Fruit fly (Drosophila melanogaster) whole organism, embryonic: Measurements from ENCODE around the gene CG34026.

Experiments
- BEAF-32 ChIP-seq: fragments of 200-800 bp; sonication (Bioruptor generic); optimal IDR thresholded peaks from 3 replicates; lab custom pipeline; 2017; ENCODE audit warnings: missing biosample characterization, missing genetic modification characterization, mild to moderate bottlenecking, moderate library complexity, missing genetic modification reagents
- CG12219 ChIP-seq: fragments of 200-800 bp; sonication (Bioruptor generic); optimal IDR thresholded peaks from 3 replicates; lab custom pipeline; 2018; ENCODE audit warnings: missing biosample characterization, mild to moderate bottlenecking, missing genetic modification characterization
- CG12659 ChIP-seq: fragments of 200-800 bp; sonication (Bioruptor generic); optimal IDR thresholded peaks from 3 replicates; lab custom pipeline; 2017; ENCODE audit warnings: mild to moderate bottlenecking, missing biosample characterization, missing genetic modification reagents, missing genetic modification characterization
- CG13287 ChIP-seq: fragments of 200-800 bp; sonication (Bioruptor generic); IDR thresholded peaks from 2 replicates; pipeline ENCODE4 v1.3.6; 2022; ENCODE audit warnings: missing biosample characterization, missing genetic modification characterization; ENCODE audit not compliant: partially characterized antibody
- CG14860 ChIP-seq: fragments of 200-800 bp; sonication (Bioruptor generic); IDR thresholded peaks from 3 replicates; pipeline ENCODE4 v1.3.6; 2022; ENCODE audit warnings: missing biosample characterization, missing genetic modification characterization; ENCODE audit not compliant: partially characterized antibody
- CG15514 ChIP-seq: fragments of 200-800 bp; sonication (Bioruptor generic); optimal IDR thresholded peaks from 3 replicates; lab custom pipeline; 2017; ENCODE audit warnings: missing biosample characterization, missing genetic modification characterization, mild to moderate bottlenecking, moderate library complexity, missing genetic modification reagents
- CG2129 ChIP-seq: fragments of 200-800 bp; sonication (Bioruptor generic); IDR thresholded peaks from 2 replicates; pipeline ENCODE4 v1.3.6; 2022; ENCODE audit warnings: missing biosample characterization, missing genetic modification characterization; ENCODE audit not compliant: partially characterized antibody
- CG2875 ChIP-seq: fragments of 200-800 bp; sonication (Bioruptor generic); optimal IDR thresholded peaks from 2 replicates; lab custom pipeline; 2017; ENCODE audit warnings: missing biosample characterization, mild to moderate bottlenecking, missing genetic modification characterization, missing genetic modification reagents
- CG30431 ChIP-seq: fragments of 200-800 bp; sonication (Bioruptor generic); optimal IDR thresholded peaks from 2 replicates; lab custom pipeline; 2017; ENCODE audit warnings: missing biosample characterization, missing genetic modification characterization
- CG31441 ChIP-seq: fragments of 200-800 bp; sonication (Bioruptor generic); IDR thresholded peaks from 2 replicates; pipeline ENCODE4 v1.3.6; 2022; ENCODE audit warnings: missing biosample characterization, missing genetic modification characterization
- CG34224 ChIP-seq: fragments of 200-800 bp; sonication (Bioruptor generic); IDR thresholded peaks from 3 replicates; pipeline ENCODE4 v1.3.6; 2022; ENCODE audit warnings: missing biosample characterization, missing genetic modification characterization; ENCODE audit not compliant: partially characterized antibody
- CG3847 ChIP-seq: fragments of 200-800 bp; sonication (Bioruptor generic); IDR thresholded peaks from 2 replicates; pipeline ENCODE4 v1.3.6; 2022; ENCODE audit warnings: missing biosample characterization, missing genetic modification characterization
- CG6791 ChIP-seq: fragments of 200-800 bp; sonication (Bioruptor generic); IDR thresholded peaks from 3 replicates; pipeline ENCODE4 v1.3.6; 2022; ENCODE audit warnings: missing biosample characterization, missing genetic modification characterization; ENCODE audit not compliant: partially characterized antibody
- CG7963 ChIP-seq: fragments of 200-800 bp; sonication (Bioruptor generic); IDR thresholded peaks from 3 replicates; pipeline ENCODE4 v1.3.6; 2022; ENCODE audit warnings: missing biosample characterization, missing genetic modification characterization; ENCODE audit not compliant: partially characterized antibody
- D19A ChIP-seq: fragments of 200-800 bp; optimal IDR thresholded peaks from 3 replicates; lab custom pipeline; 2019; ENCODE audit warnings: missing biosample characterization, mild to moderate bottlenecking, missing genetic modification characterization, moderate library complexity
- Dip3 ChIP-seq: fragments of 200-800 bp; sonication (Bioruptor generic); optimal IDR thresholded peaks from 3 replicates; lab custom pipeline; 2016; ENCODE audit warnings: missing biosample characterization, missing genetic modification characterization
- Dll ChIP-seq: fragments of 200-800 bp; sonication (Bioruptor generic); IDR thresholded peaks from 4 replicates; pipeline ENCODE4 v1.3.6; 2022; ENCODE audit warnings: missing biosample characterization, missing genetic modification characterization; ENCODE audit not compliant: partially characterized antibody
- E2f2 ChIP-seq: fragments of 200-800 bp; sonication (Bioruptor generic); IDR thresholded peaks from 2 replicates; pipeline ENCODE4 v1.3.6; 2022; ENCODE audit warnings: missing biosample characterization, missing genetic modification characterization
- Gsc ChIP-seq: fragments of 200-800 bp; sonication (Bioruptor generic); IDR thresholded peaks from 2 replicates; pipeline ENCODE4 v1.3.6; 2022; ENCODE audit warnings: missing biosample characterization, missing genetic modification characterization
- MESR4 ChIP-seq: fragments of 200-800 bp; sonication (Bioruptor generic); optimal IDR thresholded peaks from 2 replicates; lab custom pipeline; 2018; ENCODE audit warnings: missing biosample characterization, mild to moderate bottlenecking, missing genetic modification characterization, moderate library complexity
- Mad ChIP-seq: fragments of 200-800 bp; sonication (Bioruptor generic); optimal IDR thresholded peaks from 2 replicates; lab custom pipeline; 2016; ENCODE audit warnings: missing biosample characterization, missing genetic modification characterization
- Max ChIP-seq: fragments of 200-800 bp; sonication (Bioruptor generic); optimal IDR thresholded peaks from 2 replicates; lab custom pipeline; 2016; ENCODE audit warnings: missing biosample characterization, mild to moderate bottlenecking, missing genetic modification characterization
- Med ChIP-seq: fragments of 200-800 bp; sonication (Bioruptor generic); peaks from one replicate; lab custom pipeline; 2016; ENCODE audit warnings: missing biosample characterization, missing genetic modification characterization, mild to moderate bottlenecking, inconsistent platforms, moderate library complexity
- Opbp ChIP-seq: fragments of 200-800 bp; sonication (Bioruptor generic); IDR thresholded peaks from 3 replicates; pipeline ENCODE4 v1.3.6; 2022; ENCODE audit warnings: missing biosample characterization, missing genetic modification characterization; ENCODE audit not compliant: partially characterized antibody
- Ravus ChIP-seq: fragments of 200-800 bp; sonication (Bioruptor generic); IDR thresholded peaks from 2 replicates; pipeline ENCODE4 v1.3.6; 2022; ENCODE audit warnings: missing biosample characterization, missing genetic modification characterization
- Sry-δ ChIP-seq: fragments of 200-800 bp; sonication (Bioruptor generic); optimal IDR thresholded peaks from 2 replicates; lab custom pipeline; 2016; ENCODE audit warnings: missing biosample characterization, missing genetic modification characterization
- amos ChIP-seq: fragments of 200-800 bp; sonication (Bioruptor generic); IDR thresholded peaks from 2 replicates; pipeline ENCODE4 v1.3.6; 2022; ENCODE audit warnings: missing biosample characterization, missing genetic modification characterization; ENCODE audit not compliant: partially characterized antibody
- ase ChIP-seq: fragments of 200-800 bp; sonication (Bioruptor generic); IDR thresholded peaks from 3 replicates; pipeline ENCODE4 v1.3.6; 2022; ENCODE audit warnings: missing biosample characterization, missing genetic modification characterization
- ato ChIP-seq: fragments of 200-800 bp; sonication (Bioruptor generic); IDR thresholded peaks from 2 replicates; pipeline ENCODE4 v1.3.6; 2022; ENCODE audit warnings: missing biosample characterization, missing genetic modification characterization; ENCODE audit not compliant: partially characterized antibody
- chinmo ChIP-seq: fragments of 200-800 bp; sonication (Bioruptor generic); IDR thresholded peaks from 4 replicates; pipeline ENCODE4 v1.3.6; 2022; ENCODE audit warnings: missing biosample characterization, missing genetic modification characterization; ENCODE audit not compliant: partially characterized antibody
- danr ChIP-seq: fragments of 200-800 bp; sonication (Bioruptor generic); IDR thresholded peaks from 2 replicates; pipeline ENCODE4 v1.3.6; 2022; ENCODE audit warnings: missing biosample characterization, missing genetic modification characterization
- dysf ChIP-seq: fragments of 200-800 bp; sonication (Bioruptor generic); IDR thresholded peaks from 3 replicates; pipeline ENCODE4 v1.3.6; 2022; ENCODE audit warnings: missing biosample characterization, missing genetic modification characterization
- fd102C ChIP-seq: fragments of 200-800 bp; sonication (Bioruptor generic); optimal IDR thresholded peaks from 2 replicates; lab custom pipeline; 2018; ENCODE audit warnings: missing biosample characterization, mild to moderate bottlenecking, missing genetic modification characterization, moderate library complexity
- gro ChIP-seq: fragments of 200-800 bp; sonication (Bioruptor generic); optimal IDR thresholded peaks from 2 replicates; lab custom pipeline; 2016; ENCODE audit warnings: missing biosample characterization, missing genetic modification characterization
- gsb ChIP-seq: fragments of 200-800 bp; sonication (Bioruptor generic); IDR thresholded peaks from 2 replicates; pipeline ENCODE4 v1.3.6; 2022; ENCODE audit warnings: missing biosample characterization, missing genetic modification characterization
- hbn ChIP-seq: fragments of 200-800 bp; sonication (Bioruptor generic); IDR thresholded peaks from 2 replicates; pipeline ENCODE4 v1.3.6; 2022; ENCODE audit warnings: missing biosample characterization, missing genetic modification characterization; ENCODE audit not compliant: partially characterized antibody
- nom ChIP-seq: fragments of 200-800 bp; sonication (Bioruptor generic); optimal IDR thresholded peaks from 2 replicates; lab custom pipeline; 2017; ENCODE audit warnings: missing biosample characterization, missing genetic modification characterization, mild to moderate bottlenecking, moderate library complexity, missing genetic modification reagents
- onecut ChIP-seq: fragments of 200-800 bp; sonication (Bioruptor generic); IDR thresholded peaks from 2 replicates; pipeline ENCODE4 v1.3.6; 2022; ENCODE audit warnings: missing biosample characterization, missing genetic modification characterization
- pzg ChIP-seq: fragments of 200-800 bp; sonication (Bioruptor generic); optimal IDR thresholded peaks from 3 replicates; lab custom pipeline; 2018; ENCODE audit warnings: missing biosample characterization, mild to moderate bottlenecking, missing genetic modification characterization, moderate library complexity
- row ChIP-seq: fragments of 200-800 bp; sonication (Bioruptor generic); IDR thresholded peaks from 3 replicates; pipeline ENCODE4 v1.3.6; 2022; ENCODE audit warnings: missing biosample characterization, missing genetic modification characterization
- salm ChIP-seq: fragments of 200-800 bp; sonication (Bioruptor generic); optimal IDR thresholded peaks from 2 replicates; lab custom pipeline; 2018; ENCODE audit warnings: missing biosample characterization, mild to moderate bottlenecking, missing genetic modification characterization
- sna ChIP-seq: fragments of 200-800 bp; sonication (Bioruptor generic); IDR thresholded peaks from 2 replicates; pipeline ENCODE4 v1.3.6; 2022; ENCODE audit warnings: missing biosample characterization, missing genetic modification characterization; ENCODE audit not compliant: partially characterized antibody
- stwl ChIP-seq: fragments of 200-800 bp; sonication (Bioruptor generic); optimal IDR thresholded peaks from 3 replicates; lab custom pipeline; 2018; ENCODE audit warnings: missing biosample characterization, mild to moderate bottlenecking, missing genetic modification characterization, moderate library complexity
- tll ChIP-seq, 2 experiments: fragments of 200-800 bp in 1 of 2; fragments of >200 bp in 1 of 2; sonication (Bioruptor generic) in 1 of 2; optimal IDR thresholded peaks; 2 replicates each; lab custom pipeline; 2017 to 2019; ENCODE audit warnings: missing biosample characterization in 2 of 2, missing genetic modification characterization in 2 of 2, mild to moderate bottlenecking in 1 of 2, moderate library complexity in 1 of 2
- tna ChIP-seq: fragments of 200-800 bp; sonication (Bioruptor generic); IDR thresholded peaks from 2 replicates; pipeline ENCODE4 v1.3.6; 2022; ENCODE audit warnings: missing biosample characterization, missing genetic modification characterization; ENCODE audit not compliant: partially characterized antibody
- tx ChIP-seq: fragments of 200-800 bp; sonication (Bioruptor generic); optimal IDR thresholded peaks from 2 replicates; lab custom pipeline; 2016; ENCODE audit warnings: missing biosample characterization, missing genetic modification characterization
- unc-4 ChIP-seq: fragments of 200-800 bp; sonication (Bioruptor generic); IDR thresholded peaks from 2 replicates; pipeline ENCODE4 v1.3.6; 2022; ENCODE audit warnings: missing biosample characterization, missing genetic modification characterization; ENCODE audit not compliant: partially characterized antibody
- zen2 ChIP-seq: fragments of 200-800 bp; sonication (Bioruptor generic); IDR thresholded peaks from 3 replicates; pipeline ENCODE4 v1.3.6; 2022; ENCODE audit warnings: missing biosample characterization, missing genetic modification characterization; ENCODE audit not compliant: partially characterized antibody

CG34026 gene

dm6 chrX:9556397-9556796, 22.8 kb downstream of the CG34026 start, which contains the start of gene CG15317:
Gene CG15317, minus strand, starts transcription at chrX:9556544.
- TF ChIP-seq Gsc (GFP tag; lab: Robert Waterston, UW) (no peak), nom (GFP tag; lab: Kevin White, UChicago) (no peak), MESR4 (GFP tag; lab: Kevin White, UChicago) (peak; percentile 40), CG15514 (no peak), hbn (GFP tag; lab: Robert Waterston, UW) (peak; percentile 78), pzg (GFP tag; lab: Kevin White, UChicago) (peak; percentile 27), CG3847 (GFP tag; lab: Robert Waterston, UW) (0 out of 2 replicates have a peak, but pooled peaks have one; percentile 9), stwl (tag; lab: Kevin White, UChicago) (peak; percentile 45), ase (GFP tag; lab: Robert Waterston, UW) (no peak), CG2129 (GFP tag; lab: Robert Waterston, UW) (peak; percentile 53), gsb (GFP tag; lab: Robert Waterston, UW) (no peak), amos (GFP tag; lab: Robert Waterston, UW) (peak; percentile 82), D19A (tag; lab: Kevin White, UChicago) (no peak), CG13287 (GFP tag; lab: Robert Waterston, UW) (peak; percentile 83), CG12659 (GFP tag; lab: Kevin White, UChicago) (no peak), tll (GFP tag; optimal IDR thresholded peaks at IDR 0.05; lab: Kevin White, UChicago) (no peak), BEAF-32 (GFP tag; lab: Kevin White, UChicago) (peak; percentile 72), CG12219 (GFP tag; lab: Kevin White, UChicago) (no peak), CG7963 (peak; percentile 60; the same call in 1 of the 3 replicates), tx (no peak), CG6791 (GFP tag; lab: Robert Waterston, UW) (peak; percentile 71), danr (GFP tag; lab: Robert Waterston, UW) (no peak), CG34224 (GFP tag; lab: Robert Waterston, UW) (peak; percentile 81), salm (tag; lab: Kevin White, UChicago) (no peak), unc-4 (GFP tag; lab: Robert Waterston, UW) (peak; percentile 79), Mad (GFP tag; lab: Kevin White, UChicago) (no peak), Ravus (no peak), gro (GFP tag; lab: Kevin White, UChicago) (no peak), dysf (GFP tag; lab: Robert Waterston, UW) (no peak), Sry-δ (peak; percentile 68), CG2875 (no peak), Dip3 (GFP tag; lab: Kevin White, UChicago) (no peak), chinmo (GFP tag; lab: Robert Waterston, UW) (peak; percentile 57; the same call in 1 of the 4 replicates), ato (GFP tag; lab: Robert Waterston, UW) (peak; percentile 77), row (GFP tag; lab: Robert Waterston, UW) (peak; percentile 79), tna (peak; percentile 75), CG14860 (GFP tag; lab: Robert Waterston, UW) (peak; percentile 66; the same call in 2 of the 3 replicates), Opbp (GFP tag; lab: Robert Waterston, UW) (peak; percentile 78; the same call in 2 of the 3 replicates), CG30431 (GFP tag; lab: Kevin White, UChicago) (no peak), onecut (GFP tag; lab: Robert Waterston, UW) (no peak), Dll (GFP tag; lab: Robert Waterston, UW) (peak; percentile 79), fd102C (no peak), Max (GFP tag; lab: Kevin White, UChicago) (no peak), zen2 (GFP tag; lab: Robert Waterston, UW) (peak; percentile 74), sna (0 out of 2 replicates have a peak, but pooled peaks have one; percentile 41), E2f2 (0 out of 2 replicates have a peak, but pooled peaks have one; percentile 20), Med (GFP tag; lab: Kevin White, UChicago) (peak; percentile 76), CG31441 (no peak)
